Fruit fly (Drosophila melanogaster) whole organism, embryonic: ENCODE measurements around the gene Cyp309a2.

Source experiments
- Aef1 ChIP-seq: fragments of 200-800 bp; sonication (Bioruptor generic); IDR thresholded peaks from 3 replicates; pipeline ENCODE4 v1.3.6; 2022; ENCODE audit warnings: missing biosample characterization, missing genetic modification characterization
- BEAF-32 ChIP-seq: fragments of 200-800 bp; sonication (Bioruptor generic); optimal IDR thresholded peaks from 3 replicates; lab custom pipeline; 2017; ENCODE audit warnings: missing biosample characterization, missing genetic modification characterization, mild to moderate bottlenecking, moderate library complexity, missing genetic modification reagents
- Bgb ChIP-seq: fragments of 200-800 bp; sonication (Bioruptor generic); IDR thresholded peaks from 2 replicates; pipeline ENCODE4 v1.3.6; 2022; ENCODE audit warnings: missing biosample characterization, missing genetic modification characterization; ENCODE audit not compliant: partially characterized antibody
- CG13287 ChIP-seq: fragments of 200-800 bp; sonication (Bioruptor generic); IDR thresholded peaks from 2 replicates; pipeline ENCODE4 v1.3.6; 2022; ENCODE audit warnings: missing biosample characterization, missing genetic modification characterization; ENCODE audit not compliant: partially characterized antibody
- CG15073 ChIP-seq: fragments of 200-800 bp; sonication (Bioruptor generic); optimal IDR thresholded peaks from 2 replicates; lab custom pipeline; 2016; ENCODE audit warnings: missing biosample characterization, missing genetic modification characterization
- CG2199 ChIP-seq: fragments of 200-800 bp; sonication (Bioruptor generic); IDR thresholded peaks from 3 replicates; pipeline ENCODE4 v1.3.6; 2022; ENCODE audit warnings: missing biosample characterization, missing genetic modification characterization
- CG2712 ChIP-seq: fragments of 200-800 bp; optimal IDR thresholded peaks from 3 replicates; lab custom pipeline; 2019; ENCODE audit warnings: missing biosample characterization, mild to moderate bottlenecking, missing genetic modification characterization, moderate library complexity
- CG30403 ChIP-seq: fragments of 200-800 bp; sonication (Bioruptor generic); optimal IDR thresholded peaks from 3 replicates; lab custom pipeline; 2016; ENCODE audit warnings: missing biosample characterization, missing genetic modification characterization
- CG3065 ChIP-seq: fragments of 200-800 bp; sonication (Bioruptor generic); optimal IDR thresholded peaks from 2 replicates; lab custom pipeline; 2016; ENCODE audit warnings: missing biosample characterization, missing genetic modification characterization
- CG33213 ChIP-seq: fragments of 200-800 bp; sonication (Bioruptor generic); optimal IDR thresholded peaks from 3 replicates; lab custom pipeline; 2016; ENCODE audit warnings: missing biosample characterization, missing genetic modification characterization
- CG3847 ChIP-seq: fragments of 200-800 bp; sonication (Bioruptor generic); IDR thresholded peaks from 2 replicates; pipeline ENCODE4 v1.3.6; 2022; ENCODE audit warnings: missing biosample characterization, missing genetic modification characterization
- CG4617 ChIP-seq: fragments of 200-800 bp; sonication (Bioruptor generic); optimal IDR thresholded peaks from 3 replicates; lab custom pipeline; 2016; ENCODE audit warnings: missing biosample characterization, missing genetic modification characterization, borderline replicate concordance
- CG4820 ChIP-seq: fragments of 200-800 bp; sonication (Bioruptor generic); optimal IDR thresholded peaks from 3 replicates; lab custom pipeline; 2016; ENCODE audit warnings: missing biosample characterization, missing genetic modification characterization
- CG6791 ChIP-seq: fragments of 200-800 bp; sonication (Bioruptor generic); IDR thresholded peaks from 3 replicates; pipeline ENCODE4 v1.3.6; 2022; ENCODE audit warnings: missing biosample characterization, missing genetic modification characterization; ENCODE audit not compliant: partially characterized antibody
- CG8290 ChIP-seq, 3 experiments: fragments of 200-800 bp; sonication (Bioruptor generic); optimal IDR thresholded peaks; 2 replicates each; lab custom pipeline; 2016 to 2019; ENCODE audit warnings: missing biosample characterization in 3 of 3, missing genetic modification characterization in 3 of 3, mild to moderate bottlenecking in 2 of 3, moderate library complexity in 1 of 3
- CG8924 ChIP-seq: fragments of 200-800 bp; optimal IDR thresholded peaks from 3 replicates; lab custom pipeline; 2019; ENCODE audit warnings: missing biosample characterization, mild to moderate bottlenecking, missing genetic modification characterization, moderate library complexity
- Dll ChIP-seq: fragments of 200-800 bp; sonication (Bioruptor generic); IDR thresholded peaks from 4 replicates; pipeline ENCODE4 v1.3.6; 2022; ENCODE audit warnings: missing biosample characterization, missing genetic modification characterization; ENCODE audit not compliant: partially characterized antibody
- Doc3 ChIP-seq: fragments of 200-800 bp; sonication (Bioruptor generic); IDR thresholded peaks from 3 replicates; pipeline ENCODE4 v1.3.6; 2022; ENCODE audit warnings: missing biosample characterization, missing genetic modification characterization; ENCODE audit not compliant: partially characterized antibody
- Gug ChIP-seq: fragments of 200-800 bp; sonication (Bioruptor generic); IDR thresholded peaks from 4 replicates; pipeline ENCODE4 v1.3.6; 2022; ENCODE audit warnings: missing biosample characterization, missing genetic modification characterization
- HLH4C ChIP-seq: fragments of 200-800 bp; sonication (Bioruptor generic); IDR thresholded peaks from 3 replicates; pipeline ENCODE4 v1.3.6; 2022; ENCODE audit warnings: missing biosample characterization, missing genetic modification characterization; ENCODE audit not compliant: partially characterized antibody
- Hr3 ChIP-seq: fragments of 200-800 bp; sonication (Bioruptor generic); optimal IDR thresholded peaks from 3 replicates; lab custom pipeline; 2016; ENCODE audit warnings: missing biosample characterization, missing genetic modification characterization
- Kr ChIP-seq: fragments of 200-800 bp; sonication (Bioruptor generic); optimal IDR thresholded peaks from 2 replicates; lab custom pipeline; 2017; ENCODE audit warnings: missing biosample characterization, mild to moderate bottlenecking, missing genetic modification characterization
- MBD-R2 ChIP-seq: fragments of 200-800 bp; sonication (Bioruptor generic); IDR thresholded peaks from 2 replicates; pipeline ENCODE4 v1.3.6; 2022; ENCODE audit warnings: missing biosample characterization, missing genetic modification characterization
- MESR4 ChIP-seq: fragments of 200-800 bp; sonication (Bioruptor generic); optimal IDR thresholded peaks from 2 replicates; lab custom pipeline; 2018; ENCODE audit warnings: missing biosample characterization, mild to moderate bottlenecking, missing genetic modification characterization, moderate library complexity
- MTF-1 ChIP-seq: fragments of 200-800 bp; sonication (Bioruptor generic); optimal IDR thresholded peaks from 2 replicates; lab custom pipeline; 2018; ENCODE audit warnings: missing biosample characterization, mild to moderate bottlenecking, missing genetic modification characterization, borderline replicate concordance
- Nf-YA ChIP-seq: fragments of 200-800 bp; sonication (Bioruptor generic); IDR thresholded peaks from 2 replicates; pipeline ENCODE4 v1.3.6; 2022; ENCODE audit warnings: missing biosample characterization, missing genetic modification characterization
- Ptx1 ChIP-seq: fragments of 200-800 bp; sonication (Bioruptor generic); IDR thresholded peaks from 2 replicates; pipeline ENCODE4 v1.3.6; 2022; ENCODE audit warnings: missing biosample characterization, missing genetic modification characterization
- Ravus ChIP-seq: fragments of 200-800 bp; sonication (Bioruptor generic); IDR thresholded peaks from 2 replicates; pipeline ENCODE4 v1.3.6; 2022; ENCODE audit warnings: missing biosample characterization, missing genetic modification characterization
- ase ChIP-seq: fragments of 200-800 bp; sonication (Bioruptor generic); IDR thresholded peaks from 3 replicates; pipeline ENCODE4 v1.3.6; 2022; ENCODE audit warnings: missing biosample characterization, missing genetic modification characterization
- bbx ChIP-seq: fragments of 200-800 bp; sonication (Bioruptor generic); IDR thresholded peaks from 2 replicates; pipeline ENCODE4 v1.3.6; 2022; ENCODE audit warnings: missing biosample characterization, missing genetic modification characterization; ENCODE audit not compliant: partially characterized antibody
- cg ChIP-seq: fragments of 200-800 bp; sonication (Bioruptor generic); optimal IDR thresholded peaks from 3 replicates; lab custom pipeline; 2019; ENCODE audit warnings: missing biosample characterization, mild to moderate bottlenecking, missing genetic modification characterization, moderate library complexity
- ewg ChIP-seq: fragments of 200-800 bp; sonication (Bioruptor generic); optimal IDR thresholded peaks from 3 replicates; lab custom pipeline; 2017; ENCODE audit warnings: mild to moderate bottlenecking, missing biosample characterization, missing genetic modification reagents, missing genetic modification characterization
- hb ChIP-seq: fragments of 200-800 bp; sonication (Bioruptor generic); IDR thresholded peaks from 3 replicates; pipeline ENCODE4 v1.3.6; 2022; ENCODE audit warnings: missing biosample characterization, missing genetic modification characterization; ENCODE audit not compliant: partially characterized antibody
- hbn ChIP-seq: fragments of 200-800 bp; sonication (Bioruptor generic); IDR thresholded peaks from 2 replicates; pipeline ENCODE4 v1.3.6; 2022; ENCODE audit warnings: missing biosample characterization, missing genetic modification characterization; ENCODE audit not compliant: partially characterized antibody
- kah ChIP-seq: fragments of 200-800 bp; sonication (Bioruptor generic); optimal IDR thresholded peaks from 2 replicates; lab custom pipeline; 2018; ENCODE audit warnings: missing biosample characterization, mild to moderate bottlenecking, missing genetic modification characterization
- lola ChIP-seq, 3 experiments: fragments of >200 bp in 2 of 3; fragments of 200-800 bp in 1 of 3; sonication (Bioruptor generic) in 1 of 3; optimal IDR thresholded peaks; 2 replicates each; lab custom pipeline; 2017 to 2019; ENCODE audit warnings: missing biosample characterization in 3 of 3, missing genetic modification characterization in 3 of 3, mild to moderate bottlenecking in 1 of 3, moderate library complexity in 1 of 3
- nerfin-2 ChIP-seq: fragments of 200-800 bp; sonication (Bioruptor generic); IDR thresholded peaks from 2 replicates; pipeline ENCODE4 v1.3.6; 2022; ENCODE audit warnings: missing biosample characterization, missing genetic modification characterization; ENCODE audit not compliant: partially characterized antibody
- phol ChIP-seq: fragments of 200-800 bp; sonication (Bioruptor generic); optimal IDR thresholded peaks from 3 replicates; lab custom pipeline; 2018; ENCODE audit warnings: missing biosample characterization, mild to moderate bottlenecking, missing genetic modification characterization, moderate library complexity
- row ChIP-seq: fragments of 200-800 bp; sonication (Bioruptor generic); IDR thresholded peaks from 3 replicates; pipeline ENCODE4 v1.3.6; 2022; ENCODE audit warnings: missing biosample characterization, missing genetic modification characterization
- sens ChIP-seq: fragments of 200-800 bp; sonication (Bioruptor generic); peaks from one replicate; lab custom pipeline; 2016; ENCODE audit warnings: missing biosample characterization, missing genetic modification characterization
- sna ChIP-seq: fragments of 200-800 bp; sonication (Bioruptor generic); IDR thresholded peaks from 2 replicates; pipeline ENCODE4 v1.3.6; 2022; ENCODE audit warnings: missing biosample characterization, missing genetic modification characterization; ENCODE audit not compliant: partially characterized antibody
- sqz ChIP-seq: fragments of 200-800 bp; sonication (Bioruptor generic); optimal IDR thresholded peaks from 3 replicates; lab custom pipeline; 2018; ENCODE audit warnings: missing biosample characterization, mild to moderate bottlenecking, missing genetic modification characterization
- unc-4 ChIP-seq: fragments of 200-800 bp; sonication (Bioruptor generic); IDR thresholded peaks from 2 replicates; pipeline ENCODE4 v1.3.6; 2022; ENCODE audit warnings: missing biosample characterization, missing genetic modification characterization; ENCODE audit not compliant: partially characterized antibody
- vnd ChIP-seq: fragments of 200-800 bp; sonication (Bioruptor generic); IDR thresholded peaks from 3 replicates; pipeline ENCODE4 v1.3.6; 2022; ENCODE audit warnings: missing biosample characterization, missing genetic modification characterization; ENCODE audit not compliant: partially characterized antibody
- zen2 ChIP-seq: fragments of 200-800 bp; sonication (Bioruptor generic); IDR thresholded peaks from 3 replicates; pipeline ENCODE4 v1.3.6; 2022; ENCODE audit warnings: missing biosample characterization, missing genetic modification characterization; ENCODE audit not compliant: partially characterized antibody

Cyp309a2 gene

DNA sequence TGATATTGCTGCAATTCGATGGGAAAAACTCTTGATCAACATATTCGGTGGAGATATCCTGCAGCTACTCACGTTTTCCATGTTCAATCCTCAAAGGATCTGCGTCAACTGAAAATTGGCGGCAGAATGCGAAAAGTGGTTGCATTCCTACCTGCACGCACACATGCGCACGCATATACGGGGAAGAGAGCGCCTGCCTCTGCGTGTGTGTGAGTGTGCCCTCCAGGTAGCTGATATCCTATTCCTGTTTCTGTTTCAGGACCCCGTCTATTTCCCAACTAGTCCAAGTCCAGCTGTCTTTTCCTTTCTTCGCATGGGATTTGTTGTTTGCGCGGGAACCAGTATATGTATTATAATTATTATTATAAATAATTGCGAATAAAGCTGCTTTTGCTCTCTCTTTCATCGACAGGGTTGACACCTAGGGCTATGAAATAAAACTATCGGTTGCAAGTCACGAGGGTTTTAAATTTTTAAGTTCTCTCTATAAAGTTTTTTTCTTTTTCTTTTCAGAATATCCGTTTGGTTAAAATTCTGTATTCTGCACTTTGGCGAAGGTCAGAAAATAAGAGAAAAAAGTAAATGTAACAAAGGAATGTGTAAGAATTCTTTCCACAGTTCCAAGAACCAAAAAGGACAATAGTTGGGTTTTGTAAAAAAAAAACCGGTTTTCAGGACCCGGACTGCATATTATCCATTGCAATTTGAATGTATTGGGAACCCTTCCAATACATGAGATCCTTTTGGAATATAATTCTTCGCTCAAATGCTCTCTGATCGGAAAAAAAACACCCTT is 3.9 kb upstream of the Cyp309a2 start, which contains the start of gene insv:
TSS of gene insv (minus strand) at position 433 of the 796 bp plus-strand sequence.
- TF ChIP-seq Ravus (GFP tag; lab: Robert Waterston, UW) (no peak), CG2712 (tag; lab: Kevin White, UChicago) (peak; percentile 30), BEAF-32 (GFP tag; lab: Kevin White, UChicago) (peak; percentile 60), kah (GFP tag; lab: Kevin White, UChicago) (peak; percentile 76), CG30403 (GFP tag; lab: Kevin White, UChicago) (peak; percentile 5), Nf-YA (no peak), CG3847 (GFP tag; lab: Robert Waterston, UW) (0 out of 2 replicates have a peak, but pooled peaks have one; percentile 7), CG3065 (no peak), Hr3 (no peak), Doc3 (GFP tag; lab: Robert Waterston, UW) (peak; percentile 68), unc-4 (0 out of 2 replicates have a peak, but pooled peaks have one; percentile 57), CG33213 (GFP tag; lab: Kevin White, UChicago) (no peak), row (GFP tag; lab: Robert Waterston, UW) (peak; percentile 68), ewg (GFP tag; lab: Kevin White, UChicago) (peak; percentile 67), MESR4 (GFP tag; lab: Kevin White, UChicago) (peak; percentile 15), bbx (GFP tag; lab: Robert Waterston, UW) (peak; percentile 39; the same call in 1 of the 2 replicates), cg (GFP tag; lab: Kevin White, UChicago) (peak; percentile 70), CG6791 (GFP tag; lab: Robert Waterston, UW) (0 out of 3 replicates have a peak, but pooled peaks have one; percentile 48), CG4820 (GFP tag; lab: Kevin White, UChicago) (no peak), MTF-1 (no peak), sna (GFP tag; lab: Robert Waterston, UW) (peak; percentile 24; the same call in 1 of the 2 replicates), HLH4C (GFP tag; lab: Robert Waterston, UW) (peak; percentile 60; the same call in 2 of the 3 replicates), vnd (GFP tag; lab: Robert Waterston, UW) (peak; percentile 42; the same call in 1 of the 3 replicates), Kr (GFP tag; lab: Kevin White, UChicago) (no peak), CG2199 (GFP tag; lab: Robert Waterston, UW) (no peak), sens (peak; percentile 36), ase (GFP tag; lab: Robert Waterston, UW) (no peak), sqz (GFP tag; lab: Kevin White, UChicago) (peak; percentile 17), Bgb (GFP tag; lab: Robert Waterston, UW) (0 out of 2 replicates have a peak, but pooled peaks have one; percentile 38), hbn (GFP tag; lab: Robert Waterston, UW) (peak; percentile 52; the same call in 1 of the 2 replicates), CG4617 (no peak), MBD-R2 (GFP tag; lab: Robert Waterston, UW) (peak; percentile 44), zen2 (GFP tag; lab: Robert Waterston, UW) (peak; percentile 33; the same call in 1 of the 3 replicates), Ptx1 (GFP tag; lab: Robert Waterston, UW) (peak; percentile 37; the same call in 1 of the 2 replicates), Dll (peak; percentile 80), Aef1 (no peak), nerfin-2 (GFP tag; lab: Robert Waterston, UW) (0 out of 2 replicates have a peak, but pooled peaks have one; percentile 37), phol (tag; lab: Kevin White, UChicago) (peak; percentile 1), CG13287 (GFP tag; lab: Robert Waterston, UW) (peak; percentile 75), lola (GFP tag; optimal IDR thresholded peaks at IDR 0.05; lab: Kevin White, UChicago) (peak in 1 of 3 experiments; percentile 2), hb (GFP tag; lab: Robert Waterston, UW) (0 out of 3 replicates have a peak, but pooled peaks have one; percentile 52), CG8924 (tag; lab: Kevin White, UChicago) (peak; percentile 57), Gug (GFP tag; lab: Robert Waterston, UW) (no peak), CG8290 (GFP tag; optimal IDR thresholded peaks at IDR 0.05; lab: Kevin White, UChicago) (no peak), CG8290 (tag; optimal IDR thresholded peaks at IDR 0.05; lab: Kevin White, UChicago) (no peak), CG15073 (GFP tag; lab: Kevin White, UChicago) (no peak)
